Worm (Caenorhabditis elegans) whole organism, L3 larva: ENCODE data around the gene cutl-9.

ENCODE experiments used
- ZK546.5 ChIP-seq: sonication (generic microtip); optimal IDR thresholded peaks from 2 replicates; lab custom pipeline; 2017; ENCODE audit warnings: missing biosample characterization, missing genetic modification characterization
- ama-1 ChIP-seq: fragments of 150-350 bp; optimal IDR thresholded peaks from 2 replicates; lab custom pipeline; 2018
- ceh-16 ChIP-seq: sonication (generic microtip); optimal IDR thresholded peaks from 2 replicates; lab custom pipeline; 2017; ENCODE audit warnings: missing biosample characterization, missing genetic modification characterization
- ceh-28 ChIP-seq: fragments of 150-350 bp; optimal IDR thresholded peaks from 2 replicates; lab custom pipeline; 2014; ENCODE audit warnings: missing biosample characterization, missing genetic modification reagents, missing genetic modification characterization
- ceh-82 ChIP-seq: fragments of 150-350 bp; optimal IDR thresholded peaks from 2 replicates; lab custom pipeline; 2014; ENCODE audit warnings: missing biosample characterization, missing genetic modification characterization
- ceh-9 ChIP-seq: sonication (generic microtip); optimal IDR thresholded peaks from 2 replicates; lab custom pipeline; 2018; ENCODE audit warnings: missing biosample characterization, missing genetic modification characterization
- daf-12 ChIP-seq: fragments of 150-350 bp; optimal IDR thresholded peaks from 2 replicates; lab custom pipeline; 2014; ENCODE audit warnings: missing biosample characterization, missing genetic modification reagents, missing genetic modification characterization
- egl-27 ChIP-seq: sonication (generic microtip); optimal IDR thresholded peaks from 4 replicates; lab custom pipeline; 2017; ENCODE audit warnings: missing biosample characterization, missing genetic modification reagents, missing genetic modification characterization
- egl-5 ChIP-seq: fragments of 150-350 bp; optimal IDR thresholded peaks from 2 replicates; lab custom pipeline; 2017; ENCODE audit warnings: missing biosample characterization, missing genetic modification reagents, missing genetic modification characterization, inconsistent platforms
- elt-1 ChIP-seq: fragments of 150-350 bp; optimal IDR thresholded peaks from 2 replicates; lab custom pipeline; 2014; ENCODE audit warnings: missing biosample characterization, missing genetic modification characterization
- elt-2 ChIP-seq: sonication (generic microtip); optimal IDR thresholded peaks from 2 replicates; lab custom pipeline; 2016; ENCODE audit warnings: missing genetic modification reagents, mild to moderate bottlenecking, missing genetic modification characterization, missing compliant biosample characterization
- elt-3 ChIP-seq, 3 experiments: fragments of 150-350 bp in 1 of 3; sonication (generic microtip) in 2 of 3; optimal IDR thresholded peaks; 2 replicates in 2 of 3; 4 replicates in 1 of 3; lab custom pipeline; 2014 to 2017; ENCODE audit warnings: missing biosample characterization in 3 of 3, missing genetic modification characterization in 3 of 3
- fkh-10 ChIP-seq: sonication (generic microtip); optimal IDR thresholded peaks from 2 replicates; lab custom pipeline; 2017; ENCODE audit warnings: missing biosample characterization, missing genetic modification reagents, missing genetic modification characterization
- fkh-2 ChIP-seq: fragments of 150-350 bp; optimal IDR thresholded peaks from 2 replicates; lab custom pipeline; 2014; ENCODE audit warnings: missing biosample characterization, missing genetic modification reagents, missing genetic modification characterization
- lin-15B ChIP-seq: fragments of 150-350 bp; optimal IDR thresholded peaks from 2 replicates; lab custom pipeline; 2014; ENCODE audit warnings: missing biosample characterization, missing genetic modification characterization
- lsy-12 ChIP-seq: sonication (generic microtip); optimal IDR thresholded peaks from 2 replicates; lab custom pipeline; 2016; ENCODE audit warnings: mild to moderate bottlenecking, missing genetic modification characterization, missing compliant biosample characterization
- mdl-1 ChIP-seq: fragments of 150-350 bp; optimal IDR thresholded peaks from 2 replicates; lab custom pipeline; 2014; ENCODE audit warnings: missing biosample characterization, missing genetic modification characterization
- mml-1 ChIP-seq: fragments of 150-350 bp; sonication (generic microtip); optimal IDR thresholded peaks from 3 replicates; lab custom pipeline; 2014; ENCODE audit warnings: missing biosample characterization, missing genetic modification characterization
- nfya-1 ChIP-seq: sonication (generic microtip); optimal IDR thresholded peaks from 2 replicates; lab custom pipeline; 2017; ENCODE audit warnings: missing genetic modification characterization, mild to moderate bottlenecking, missing compliant biosample characterization, antibody characterized with exemption, moderate library complexity; ENCODE audit not compliant: insufficient read depth
- nhr-11 ChIP-seq: fragments of 150-350 bp; optimal IDR thresholded peaks from 2 replicates; lab custom pipeline; 2014; ENCODE audit warnings: missing biosample characterization, missing genetic modification characterization
- nhr-23 ChIP-seq: fragments of 150-350 bp; optimal IDR thresholded peaks from 2 replicates; lab custom pipeline; 2014; ENCODE audit warnings: missing biosample characterization, missing genetic modification reagents, missing genetic modification characterization
- nhr-28 ChIP-seq: fragments of 150-350 bp; optimal IDR thresholded peaks from 2 replicates; lab custom pipeline; 2014; ENCODE audit warnings: missing biosample characterization, missing genetic modification characterization
- nhr-43 ChIP-seq: sonication (generic microtip); optimal IDR thresholded peaks from 2 replicates; lab custom pipeline; 2016; ENCODE audit warnings: mild to moderate bottlenecking, missing genetic modification characterization, missing compliant biosample characterization; ENCODE audit not compliant: poor library complexity, severe bottlenecking
- nhr-77 ChIP-seq: fragments of 150-350 bp; optimal IDR thresholded peaks from 2 replicates; lab custom pipeline; 2014; ENCODE audit warnings: missing biosample characterization, missing genetic modification characterization
- pha-4 ChIP-seq: fragments of 150-350 bp; optimal IDR thresholded peaks from 2 replicates; lab custom pipeline; 2014; ENCODE audit warnings: missing biosample characterization, missing genetic modification reagents, missing genetic modification characterization
- pqm-1 ChIP-seq: fragments of 150-350 bp; optimal IDR thresholded peaks from 2 replicates; lab custom pipeline; 2017; ENCODE audit warnings: missing biosample characterization, missing genetic modification characterization, inconsistent platforms
- skn-1 ChIP-seq: fragments of 150-350 bp; optimal IDR thresholded peaks from 2 replicates; lab custom pipeline; 2014; ENCODE audit warnings: missing biosample characterization, missing genetic modification characterization
- snpc-4 ChIP-seq: fragments of 150-350 bp; optimal IDR thresholded peaks from 2 replicates; lab custom pipeline; 2014; ENCODE audit warnings: missing biosample characterization, missing genetic modification characterization
- tbx-2 ChIP-seq: sonication (generic microtip); optimal IDR thresholded peaks from 2 replicates; lab custom pipeline; 2016; ENCODE audit warnings: mild to moderate bottlenecking, missing genetic modification characterization, missing compliant biosample characterization
- unc-62 ChIP-seq: fragments of 150-350 bp; sonication (generic microtip); optimal IDR thresholded peaks from 4 replicates; lab custom pipeline; 2014; ENCODE audit warnings: missing biosample characterization, missing genetic modification reagents, missing genetic modification characterization
- zag-1 ChIP-seq: fragments of 150-350 bp; optimal IDR thresholded peaks from 2 replicates; lab custom pipeline; 2014; ENCODE audit warnings: missing biosample characterization, missing genetic modification characterization
- ztf-4 ChIP-seq: fragments of 150-350 bp; optimal IDR thresholded peaks from 2 replicates; lab custom pipeline; 2014; ENCODE audit warnings: missing biosample characterization, missing genetic modification characterization

Gene cutl-9

ce11 chrII:10587742-10588141, 34.3 kb upstream of the cutl-9 start, which contains the start of gene crn-3:
Gene crn-3, plus strand, starts transcription at chrII:10588042.
- no peak for TF ChIP-seq daf-12 (tag; lab: Kevin White, UChicago)
- TF ChIP-seq skn-1 (tag; lab: Kevin White, UChicago), result no peak
- TF ChIP-seq nhr-28, result no peak
- TF ChIP-seq egl-27 (tag; lab: Kevin White, UChicago), result no peak
- TF ChIP-seq lin-15B (tag; lab: Kevin White, UChicago), result no peak
- no peak for TF ChIP-seq nhr-77 (tag; lab: Kevin White, UChicago)
- no peak for TF ChIP-seq egl-5 (tag; lab: Kevin White, UChicago)
- no peak for TF ChIP-seq mml-1 (tag; lab: Kevin White, UChicago)

DNA sequence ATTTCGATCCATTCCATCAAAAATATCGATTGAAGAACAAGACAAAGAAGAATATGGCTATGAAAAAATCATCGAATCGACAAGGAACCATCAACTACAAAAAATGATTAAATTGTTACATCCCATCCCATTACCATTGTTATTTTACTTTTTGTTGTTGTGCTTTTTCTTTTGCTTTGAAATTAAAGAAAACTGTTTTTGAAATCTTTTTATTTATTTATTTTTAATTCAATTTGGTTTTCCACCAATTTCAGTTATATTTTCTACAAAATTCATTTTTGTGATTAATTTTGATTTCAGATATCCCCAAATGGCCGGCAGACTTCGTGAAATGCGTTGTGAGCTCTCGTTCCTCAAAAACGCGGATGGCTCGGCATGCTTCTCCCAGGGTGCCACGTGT, 29.6 kb upstream of the cutl-9 start, which contains the start of gene crn-5:
Gene crn-5 (plus strand): TSS at position 301 of the 400 bp plus-strand sequence.
- TF ChIP-seq unc-62 (GFP tag; lab: Kevin White, UChicago) (no peak), elt-1 (tag; lab: Kevin White, UChicago) (no peak), nfya-1 (tag; lab: Kevin White, UChicago) (no peak), ceh-82 (no peak), elt-3 (tag; optimal IDR thresholded peaks at IDR 0.05; lab: Kevin White, UChicago) (no peak), ceh-28 (tag; lab: Kevin White, UChicago) (no peak), ZK546.5 (tag; lab: Kevin White, UChicago) (no peak), ceh-9 (tag; lab: Kevin White, UChicago) (no peak), snpc-4 (tag; lab: Kevin White, UChicago) (no peak)

ce11 chrII:10594312-10594711, 27.8 kb upstream of the cutl-9 start:
- TF ChIP-seq ceh-28 (tag; lab: Kevin White, UChicago) (no peak), nhr-43 (tag; lab: Kevin White, UChicago) (no peak)

ce11 chrII:10594758-10595157, 27.3 kb upstream of the cutl-9 start, which contains the start of gene C14A4.6:
Gene C14A4.6, minus strand, starts transcription at chrII:10594776.
- peak; percentile 33 for TF ChIP-seq pha-4 (tag; lab: Kevin White, UChicago)
- peak; percentile 70 for TF ChIP-seq pqm-1 (tag; lab: Kevin White, UChicago)
- TF ChIP-seq elt-2 (tag; lab: Kevin White, UChicago), result peak; percentile 92
- no peak for TF ChIP-seq fkh-2 (tag; lab: Kevin White, UChicago)
- TF ChIP-seq, all 47 proteins: peak for 3

DNA sequence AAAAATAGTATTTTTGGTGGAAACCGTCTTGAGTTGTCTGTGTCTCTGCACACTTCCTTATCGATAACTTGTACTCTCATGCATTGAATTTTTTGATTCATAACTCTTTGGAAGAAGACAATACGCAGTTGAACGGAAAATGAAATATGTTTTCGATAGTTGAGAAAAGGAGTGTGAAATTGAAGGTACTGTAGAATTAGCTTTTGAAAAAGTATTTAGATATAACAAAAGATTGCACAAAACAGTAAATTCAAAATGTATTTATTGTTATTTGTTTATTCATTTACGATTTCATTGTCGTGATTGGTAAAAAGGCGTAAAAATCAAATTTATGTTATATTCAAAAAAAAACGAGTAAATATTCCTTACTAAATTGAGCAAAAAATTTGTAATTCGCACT, 25.6 kb upstream of the cutl-9 start, which contains the start of gene C14A4.7:
Gene C14A4.7 (minus strand): TSS at position 101 of the 400 bp plus-strand sequence.
- TF ChIP-seq nhr-77 (tag; lab: Kevin White, UChicago) (no peak), elt-2 (tag; lab: Kevin White, UChicago) (peak; percentile 16)
- TF ChIP-seq, all 47 proteins: peak for 1

ce11 chrII:10598039-10598438, 24.0 kb upstream of the cutl-9 start, which contains the start of gene C14A4.8:
Gene C14A4.8, minus strand, starts transcription at chrII:10598139.
- no peak for TF ChIP-seq nfya-1 (tag; lab: Kevin White, UChicago)
- TF ChIP-seq mdl-1 (tag; lab: Kevin White, UChicago), result no peak
- TF ChIP-seq ceh-16, result no peak
- TF ChIP-seq ztf-4 (tag; lab: Kevin White, UChicago), result no peak
- no peak for TF ChIP-seq fkh-2 (tag; lab: Kevin White, UChicago)

- peak; percentile 11 to 84 (median 62) for TF ChIP-seq elt-3 (tag; optimal IDR thresholded peaks at IDR 0.05; lab: Kevin White, UChicago)
- no peak for TF ChIP-seq ceh-28 (tag; lab: Kevin White, UChicago)
- TF ChIP-seq nhr-23, result peak; percentile 17
Measured at ce11 chrII:10598970-10599369, 23.1 kb upstream of the cutl-9 start, which contains the start of gene C14A4.9. Gene C14A4.9, plus strand, starts transcription at chrII:10599337.

DNA sequence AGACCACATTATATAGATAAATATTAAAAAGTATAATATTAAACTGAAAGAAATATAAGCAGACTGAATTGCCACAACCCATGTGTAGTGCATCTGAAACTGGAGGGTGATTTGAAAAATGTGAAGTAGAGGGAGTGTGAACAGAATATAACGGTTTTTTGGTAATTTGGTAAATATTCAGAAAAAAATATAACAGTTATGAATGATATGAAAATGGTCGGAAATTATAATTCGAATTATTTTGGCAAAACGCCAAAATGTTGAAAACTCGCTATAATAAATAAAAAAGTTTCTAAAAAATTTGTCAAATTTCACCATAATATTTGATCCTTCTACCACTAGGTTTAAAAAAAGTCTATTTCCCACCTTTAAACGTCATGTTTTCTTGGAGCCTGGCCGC, 19.9 kb upstream of the cutl-9 start, which contains the start of gene srv-2:
Gene srv-2 (minus strand): TSS at position 101 of the 400 bp plus-strand sequence.
- TF ChIP-seq mml-1 (tag; lab: Kevin White, UChicago) (no peak), egl-5 (tag; lab: Kevin White, UChicago) (no peak), daf-12 (tag; lab: Kevin White, UChicago) (no peak), nhr-43 (tag; lab: Kevin White, UChicago) (no peak), lsy-12 (no peak), zag-1 (tag; lab: Kevin White, UChicago) (no peak), ZK546.5 (tag; lab: Kevin White, UChicago) (no peak), lin-15B (tag; lab: Kevin White, UChicago) (no peak), snpc-4 (tag; lab: Kevin White, UChicago) (no peak), ama-1 (lab: Kevin White, UChicago) (no peak), elt-3 (tag; optimal IDR thresholded peaks at IDR 0.05; lab: Kevin White, UChicago) (no peak), nhr-11 (tag; lab: Kevin White, UChicago) (no peak), fkh-10 (no peak), tbx-2 (tag; lab: Kevin White, UChicago) (no peak), elt-1 (tag; lab: Kevin White, UChicago) (no peak)
